Fruit fly (Drosophila melanogaster) whole organism, wandering third instar larva: ENCODE measurements around the gene Grl36a.

Source experiments
- Abd-B ChIP-seq: fragments of >200 bp; optimal IDR thresholded peaks from 2 replicates; lab custom pipeline; 2017; ENCODE audit warnings: missing biosample characterization, missing genetic modification characterization
- CG32264 ChIP-seq: fragments of 200-800 bp; sonication (Bioruptor generic); optimal IDR thresholded peaks from 2 replicates; lab custom pipeline; 2016; ENCODE audit warnings: missing biosample characterization, missing genetic modification characterization
- GATAd ChIP-seq: sonication (Bioruptor generic); optimal IDR thresholded peaks from 2 replicates; lab custom pipeline; 2016; ENCODE audit warnings: missing biosample characterization, missing genetic modification characterization
- Sp1 ChIP-seq: fragments of 200-800 bp; sonication (Bioruptor generic); optimal IDR thresholded peaks from 3 replicates; lab custom pipeline; 2019; ENCODE audit warnings: missing biosample characterization, mild to moderate bottlenecking, missing genetic modification characterization, moderate library complexity
- dmrt93B ChIP-seq: fragments of 200-800 bp; sonication (Bioruptor generic); optimal IDR thresholded peaks from 2 replicates; lab custom pipeline; 2018; ENCODE audit warnings: missing biosample characterization, mild to moderate bottlenecking, missing genetic modification characterization
- fru ChIP-seq: fragments of 200-800 bp; sonication (Bioruptor generic); optimal IDR thresholded peaks from 3 replicates; lab custom pipeline; 2016; ENCODE audit warnings: missing biosample characterization, mild to moderate bottlenecking, missing genetic modification characterization
- h ChIP-seq: fragments of 200-800 bp; sonication (Bioruptor generic); optimal IDR thresholded peaks from 3 replicates; lab custom pipeline; 2016; ENCODE audit warnings: missing biosample characterization, mild to moderate bottlenecking, missing genetic modification characterization
- tai ChIP-seq: sonication (Bioruptor generic); optimal IDR thresholded peaks from 2 replicates; lab custom pipeline; 2016; ENCODE audit warnings: missing biosample characterization, missing genetic modification characterization
- usp ChIP-seq: fragments of >200 bp; optimal IDR thresholded peaks from 2 replicates; lab custom pipeline; 2017; ENCODE audit warnings: missing biosample characterization, missing genetic modification characterization

DNA sequence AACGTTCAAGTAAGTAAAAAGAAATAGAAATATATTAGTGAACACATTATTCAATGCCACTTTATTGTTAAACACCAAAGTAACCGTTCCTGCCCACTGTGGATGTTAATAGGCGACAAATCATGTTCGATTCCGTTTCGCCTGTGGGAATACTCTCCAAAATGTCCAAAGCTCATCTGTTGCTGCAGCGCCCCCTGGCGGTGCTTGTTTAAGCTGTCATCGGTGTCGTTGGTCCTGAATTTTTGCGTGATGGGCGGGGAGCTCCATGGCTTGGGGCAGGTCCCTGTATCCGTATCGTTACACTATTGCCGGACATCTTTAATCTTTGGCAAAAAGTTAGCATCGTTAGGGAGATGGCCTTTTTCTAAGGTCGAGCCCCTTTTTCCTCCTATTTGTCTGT is 20.0 kb downstream of the Grl36a start:
- TF ChIP-seq fru (GFP tag; lab: Kevin White, UChicago), result no peak
- no peak for TF ChIP-seq dmrt93B (GFP tag; lab: Kevin White, UChicago)
- no peak for TF ChIP-seq usp
- no peak for TF ChIP-seq tai (GFP tag; lab: Kevin White, UChicago)
- TF ChIP-seq CG32264 (GFP tag; lab: Kevin White, UChicago), result no peak
- no peak for TF ChIP-seq Abd-B
- TF ChIP-seq h (GFP tag; lab: Kevin White, UChicago), result no peak
- no peak for TF ChIP-seq Sp1 (GFP tag; lab: Kevin White, UChicago)
- TF ChIP-seq GATAd (GFP tag; lab: Kevin White, UChicago), result no peak
